Worm (Caenorhabditis elegans) whole organism, L2 larva: ENCODE results near the gene C52D10.3.

Experiments
- ama-1 ChIP-seq: fragments of 150-350 bp; optimal IDR thresholded peaks from 2 replicates; lab custom pipeline; 2018; ENCODE audit warnings: inconsistent platforms
- ceh-16 ChIP-seq: fragments of 150-350 bp; optimal IDR thresholded peaks from 2 replicates; lab custom pipeline; 2014; ENCODE audit warnings: missing biosample characterization, missing genetic modification characterization
- elt-3 ChIP-seq: sonication (generic microtip); optimal IDR thresholded peaks from 2 replicates; lab custom pipeline; 2017; ENCODE audit warnings: missing biosample characterization, missing genetic modification characterization
- lsy-2 ChIP-seq, 2 experiments: fragments of 150-350 bp in 1 of 2; sonication (generic microtip) in 1 of 2; optimal IDR thresholded peaks; 2 replicates each; lab custom pipeline; 2014 to 2017; ENCODE audit warnings: missing biosample characterization in 2 of 2, missing genetic modification characterization in 2 of 2
- sem-4 ChIP-seq: fragments of 150-350 bp; optimal IDR thresholded peaks from 2 replicates; lab custom pipeline; 2014; ENCODE audit warnings: missing biosample characterization, missing genetic modification reagents, missing genetic modification characterization
- snpc-4 ChIP-seq: fragments of 150-350 bp; optimal IDR thresholded peaks from 2 replicates; lab custom pipeline; 2014; ENCODE audit warnings: missing biosample characterization, missing genetic modification characterization
- unc-62 ChIP-seq: fragments of 150-350 bp; optimal IDR thresholded peaks from 2 replicates; lab custom pipeline; 2014; ENCODE audit warnings: missing biosample characterization, missing genetic modification reagents, missing genetic modification characterization

- TF ChIP-seq lsy-2 (tag; optimal IDR thresholded peaks at IDR 0.05; lab: Kevin White, UChicago) (no peak), snpc-4 (tag; lab: Kevin White, UChicago) (no peak), elt-3 (no peak), unc-62 (GFP tag; lab: Kevin White, UChicago) (no peak), ama-1 (lab: Kevin White, UChicago) (no peak), ceh-16 (tag; lab: Kevin White, UChicago) (no peak), sem-4 (tag; lab: Kevin White, UChicago) (no peak)
Measured at ce11 chrIV:17232899-17233298, 56.6 kb downstream of the C52D10.3 start.
